Worm (Caenorhabditis elegans) whole organism, late embryonic: ENCODE measurements around the gene C05C12.6.

Experiments
- C08G9.2 ChIP-seq: sonication (generic microtip); optimal IDR thresholded peaks from 2 replicates; lab custom pipeline; 2016; ENCODE audit warnings: mild to moderate bottlenecking, missing genetic modification characterization, moderate library complexity, missing compliant biosample characterization
- C38D4.7 ChIP-seq: fragments of 200-800 bp; sonication (Bioruptor generic); optimal IDR thresholded peaks from 2 replicates; lab custom pipeline; 2018; ENCODE audit warnings: mild to moderate bottlenecking, missing genetic modification characterization, moderate library complexity, missing compliant biosample characterization
- F13H6.1 ChIP-seq: sonication (generic microtip); optimal IDR thresholded peaks from 2 replicates; lab custom pipeline; 2016; ENCODE audit warnings: missing genetic modification characterization, missing compliant biosample characterization
- K02D7.2 ChIP-seq: sonication (generic microtip); optimal IDR thresholded peaks from 2 replicates; lab custom pipeline; 2017; ENCODE audit warnings: mild to moderate bottlenecking, missing genetic modification characterization, missing compliant biosample characterization
- T23F11.4 ChIP-seq: fragments of 200-800 bp; sonication (Bioruptor generic); optimal IDR thresholded peaks from 2 replicates; lab custom pipeline; 2018; ENCODE audit warnings: mild to moderate bottlenecking, missing genetic modification characterization, missing compliant biosample characterization
- ahr-1 ChIP-seq: sonication (generic microtip); optimal IDR thresholded peaks from 2 replicates; lab custom pipeline; 2016; ENCODE audit warnings: missing genetic modification characterization, missing compliant biosample characterization
- ama-1 ChIP-seq: fragments of 150-350 bp; optimal IDR thresholded peaks from 2 replicates; lab custom pipeline; 2014
- ceh-14 ChIP-seq: sonication (generic microtip); optimal IDR thresholded peaks from 2 replicates; lab custom pipeline; 2016; ENCODE audit warnings: missing genotype, missing genetic modification characterization, missing compliant biosample characterization
- ceh-18 ChIP-seq: sonication (generic microtip); optimal IDR thresholded peaks from 2 replicates; lab custom pipeline; 2016; ENCODE audit warnings: missing genetic modification characterization, missing compliant biosample characterization
- ceh-19 ChIP-seq: fragments of 200-800 bp; sonication (Bioruptor generic); optimal IDR thresholded peaks from 2 replicates; lab custom pipeline; 2018; ENCODE audit warnings: mild to moderate bottlenecking, missing genetic modification characterization, missing compliant biosample characterization
- ceh-22 ChIP-seq: sonication (generic microtip); optimal IDR thresholded peaks from 2 replicates; lab custom pipeline; 2017; ENCODE audit warnings: missing biosample characterization, missing genetic modification characterization
- ceh-24 ChIP-seq: sonication (generic microtip); optimal IDR thresholded peaks from 2 replicates; lab custom pipeline; 2016; ENCODE audit warnings: mild to moderate bottlenecking, missing genetic modification characterization, missing compliant biosample characterization
- ceh-31 ChIP-seq: sonication (generic microtip); optimal IDR thresholded peaks from 2 replicates; lab custom pipeline; 2016; ENCODE audit warnings: missing genetic modification characterization, missing compliant biosample characterization
- ceh-48 ChIP-seq: sonication (generic microtip); optimal IDR thresholded peaks from 2 replicates; lab custom pipeline; 2016; ENCODE audit warnings: missing genetic modification characterization, inconsistent platforms, missing compliant biosample characterization
- che-1 ChIP-seq: sonication (generic microtip); optimal IDR thresholded peaks from 2 replicates; lab custom pipeline; 2016; ENCODE audit warnings: mild to moderate bottlenecking, missing genetic modification characterization, missing compliant biosample characterization
- dve-1 ChIP-seq: sonication (generic microtip); optimal IDR thresholded peaks from 2 replicates; lab custom pipeline; 2017; ENCODE audit warnings: antibody characterized with exemption, mild to moderate bottlenecking, missing genetic modification characterization, missing compliant biosample characterization
- elt-2 ChIP-seq: sonication (generic microtip); optimal IDR thresholded peaks from 2 replicates; lab custom pipeline; 2016; ENCODE audit warnings: missing genetic modification reagents, missing genetic modification characterization, missing compliant biosample characterization
- eyg-1 ChIP-seq: sonication (generic microtip); optimal IDR thresholded peaks from 2 replicates; lab custom pipeline; 2016; ENCODE audit warnings: missing genotype, missing genetic modification characterization, missing compliant biosample characterization
- fax-1 ChIP-seq: sonication (generic microtip); optimal IDR thresholded peaks from 2 replicates; lab custom pipeline; 2016; ENCODE audit warnings: missing genotype, missing genetic modification characterization, missing compliant biosample characterization
- fkh-10 ChIP-seq: fragments of 150-350 bp; optimal IDR thresholded peaks from 2 replicates; lab custom pipeline; 2014; ENCODE audit warnings: missing biosample characterization, missing genetic modification reagents, missing genetic modification characterization
- gmeb-2 ChIP-seq: sonication (generic microtip); optimal IDR thresholded peaks from 2 replicates; lab custom pipeline; 2016; ENCODE audit warnings: missing genetic modification characterization, inconsistent platforms, missing compliant biosample characterization
- hlh-13 ChIP-seq: fragments of 200-800 bp; sonication (Bioruptor generic); optimal IDR thresholded peaks from 2 replicates; lab custom pipeline; 2018; ENCODE audit warnings: mild to moderate bottlenecking, missing genetic modification characterization, missing compliant biosample characterization
- hlh-15 ChIP-seq: sonication (generic microtip); optimal IDR thresholded peaks from 2 replicates; lab custom pipeline; 2016; ENCODE audit warnings: missing genetic modification characterization, missing compliant biosample characterization
- hlh-6 ChIP-seq: sonication (generic microtip); optimal IDR thresholded peaks from 2 replicates; lab custom pipeline; 2016; ENCODE audit warnings: missing genotype, missing genetic modification characterization, missing compliant biosample characterization
- lin-11 ChIP-seq: fragments of 200-800 bp; sonication (Bioruptor generic); optimal IDR thresholded peaks from 2 replicates; lab custom pipeline; 2018; ENCODE audit warnings: mild to moderate bottlenecking, missing genetic modification characterization, missing compliant biosample characterization
- nhr-11 ChIP-seq: fragments of 150-350 bp; optimal IDR thresholded peaks from 2 replicates; lab custom pipeline; 2014; ENCODE audit warnings: missing biosample characterization, missing genetic modification characterization
- nhr-232 ChIP-seq: sonication (generic microtip); optimal IDR thresholded peaks from 2 replicates; lab custom pipeline; 2016; ENCODE audit warnings: missing genetic modification characterization, missing compliant biosample characterization
- odd-2 ChIP-seq: sonication (generic microtip); optimal IDR thresholded peaks from 2 replicates; lab custom pipeline; 2017; ENCODE audit warnings: antibody characterized with exemption, mild to moderate bottlenecking, missing genetic modification characterization, missing compliant biosample characterization
- pag-3 ChIP-seq: sonication (generic microtip); optimal IDR thresholded peaks from 2 replicates; lab custom pipeline; 2016; ENCODE audit warnings: missing compliant biosample characterization, missing genetic modification characterization, borderline replicate concordance
- pax-1 ChIP-seq: fragments of 150-350 bp; optimal IDR thresholded peaks from 2 replicates; lab custom pipeline; 2014; ENCODE audit warnings: missing biosample characterization, missing genetic modification characterization
- pha-2 ChIP-seq: sonication (generic microtip); optimal IDR thresholded peaks from 2 replicates; lab custom pipeline; 2017; ENCODE audit warnings: mild to moderate bottlenecking, missing genetic modification characterization, missing compliant biosample characterization
- pha-4 ChIP-seq: fragments of 150-350 bp; optimal IDR thresholded peaks from 2 replicates; lab custom pipeline; 2018; ENCODE audit warnings: missing biosample characterization, missing genetic modification reagents, missing genetic modification characterization
- pqm-1 ChIP-seq: sonication (generic microtip); optimal IDR thresholded peaks from 2 replicates; lab custom pipeline; 2016; ENCODE audit warnings: missing genetic modification characterization, missing compliant biosample characterization
- rnt-1 ChIP-seq: sonication (generic microtip); optimal IDR thresholded peaks from 2 replicates; lab custom pipeline; 2016; ENCODE audit warnings: missing genetic modification characterization, missing compliant biosample characterization
- sox-2 ChIP-seq: fragments of 200-800 bp; sonication (Bioruptor generic); IDR thresholded peaks from 2 replicates; pipeline ENCODE4 v1.3.6; 2022; ENCODE audit warnings: missing genetic modification reagents, missing genetic modification characterization, missing compliant biosample characterization
- tbx-2 ChIP-seq: sonication (generic microtip); optimal IDR thresholded peaks from 2 replicates; lab custom pipeline; 2016; ENCODE audit warnings: missing genetic modification characterization, missing compliant biosample characterization
- tbx-7 ChIP-seq: sonication (generic microtip); optimal IDR thresholded peaks from 2 replicates; lab custom pipeline; 2016; ENCODE audit warnings: missing genotype, missing genetic modification characterization, missing compliant biosample characterization
- ttx-3 ChIP-seq: sonication (generic microtip); optimal IDR thresholded peaks from 2 replicates; lab custom pipeline; 2016; ENCODE audit warnings: missing genetic modification reagents, missing genetic modification characterization, missing compliant biosample characterization
- unc-3 ChIP-seq, 2 experiments: fragments of 200-800 bp in 1 of 2; sonication (Bioruptor generic) in 1 of 2; sonication (generic microtip) in 1 of 2; conservative IDR thresholded peaks in 1 of 2; optimal IDR thresholded peaks in 1 of 2; 2 replicates each; pipeline versions ENCODE4 v1.3.6 to Lab custom; 2016 to 2022; ENCODE audit warnings: missing compliant biosample characterization in 2 of 2, missing genetic modification characterization in 2 of 2, missing genetic modification reagents in 1 of 2
- unc-42 ChIP-seq: sonication (generic microtip); optimal IDR thresholded peaks from 2 replicates; lab custom pipeline; 2016; ENCODE audit warnings: missing genotype, missing genetic modification characterization, missing compliant biosample characterization
- unc-55 ChIP-seq: sonication (generic microtip); optimal IDR thresholded peaks from 2 replicates; lab custom pipeline; 2017; ENCODE audit warnings: missing biosample characterization, missing genetic modification reagents, missing genetic modification characterization

C05C12.6 gene

ce11 chrIV:11226545-11226944, 14.7 kb downstream of the C05C12.6 start:
- TF ChIP-seq ceh-19 (GFP tag; lab: Kevin White, UChicago), result no peak
- TF ChIP-seq K02D7.2 (tag; lab: Kevin White, UChicago), result no peak
- TF ChIP-seq T23F11.4 (GFP tag; lab: Kevin White, UChicago), result no peak
- no peak for TF ChIP-seq ceh-14 (tag; lab: Kevin White, UChicago)
- TF ChIP-seq hlh-6 (tag; lab: Kevin White, UChicago), result no peak
- no peak for TF ChIP-seq nhr-232 (tag; lab: Kevin White, UChicago)
- no peak for TF ChIP-seq hlh-13 (GFP tag; lab: Kevin White, UChicago)
- no peak for TF ChIP-seq pqm-1 (tag; lab: Kevin White, UChicago)
- no peak for TF ChIP-seq gmeb-2
- TF ChIP-seq ceh-24 (tag; lab: Kevin White, UChicago), result no peak
- TF ChIP-seq C08G9.2 (tag; lab: Kevin White, UChicago), result no peak
- no peak for TF ChIP-seq dve-1 (tag; lab: Kevin White, UChicago)
- no peak for TF ChIP-seq fax-1 (tag; lab: Kevin White, UChicago)
- no peak for TF ChIP-seq ama-1
- no peak for TF ChIP-seq hlh-15 (tag; lab: Kevin White, UChicago)

ce11 chrIV:11225206-11225605, 16.1 kb downstream of the C05C12.6 start, which contains the start of gene col-125:
Gene col-125 (plus strand): TSS chrIV:11225506.
- TF ChIP-seq tbx-2 (no peak), F13H6.1 (tag; lab: Kevin White, UChicago) (no peak), odd-2 (tag; lab: Kevin White, UChicago) (no peak), rnt-1 (tag; lab: Kevin White, UChicago) (no peak), lin-11 (tag; lab: Kevin White, UChicago) (no peak), fkh-10 (GFP tag; lab: Kevin White, UChicago) (no peak), ahr-1 (no peak), unc-55 (GFP tag; lab: Kevin White, UChicago) (no peak), ceh-48 (tag; lab: Kevin White, UChicago) (no peak), ceh-19 (GFP tag; lab: Kevin White, UChicago) (no peak), ceh-24 (tag; lab: Kevin White, UChicago) (no peak), unc-3 (GFP tag; conservative IDR thresholded peaks at IDR 0.05; lab: Robert Waterston, UW) (no peak), unc-3 (tag; optimal IDR thresholded peaks at IDR 0.05; lab: Kevin White, UChicago) (no peak)

ce11 chrIV:11223878-11224277, 17.4 kb downstream of the C05C12.6 start, which contains the start of gene C29F4.3:
Gene C29F4.3 (minus strand): TSS chrIV:11223978.
- no peak for TF ChIP-seq eyg-1
- TF ChIP-seq unc-42 (tag; lab: Kevin White, UChicago), result no peak
- TF ChIP-seq C08G9.2 (tag; lab: Kevin White, UChicago), result no peak
- no peak for TF ChIP-seq K02D7.2 (tag; lab: Kevin White, UChicago)
- no peak for TF ChIP-seq odd-2 (tag; lab: Kevin White, UChicago)
- no peak for TF ChIP-seq lin-11 (tag; lab: Kevin White, UChicago)
- TF ChIP-seq ceh-18 (tag; lab: Kevin White, UChicago), result no peak
- TF ChIP-seq hlh-6 (tag; lab: Kevin White, UChicago), result no peak

- no peak for TF ChIP-seq ceh-31
- no peak for TF ChIP-seq che-1
- no peak for TF ChIP-seq ceh-19 (GFP tag; lab: Kevin White, UChicago)
- TF ChIP-seq nhr-11 (tag; lab: Kevin White, UChicago), result no peak
- no peak for TF ChIP-seq nhr-232 (tag; lab: Kevin White, UChicago)
- TF ChIP-seq tbx-7 (tag; lab: Kevin White, UChicago), result no peak
- TF ChIP-seq ceh-22 (tag; lab: Kevin White, UChicago), result no peak
- no peak for TF ChIP-seq elt-2
- TF ChIP-seq ttx-3 (tag; lab: Kevin White, UChicago), result no peak
- TF ChIP-seq pha-4, result no peak
- no peak for TF ChIP-seq pha-2 (tag; lab: Kevin White, UChicago)
- no peak for TF ChIP-seq pag-3 (tag; lab: Kevin White, UChicago)
- no peak for TF ChIP-seq sox-2 (GFP tag; lab: Robert Waterston, UW)
- no peak for TF ChIP-seq C38D4.7 (GFP tag; lab: Kevin White, UChicago)
- TF ChIP-seq unc-42 (tag; lab: Kevin White, UChicago), result no peak
- TF ChIP-seq pax-1 (tag; lab: Kevin White, UChicago), result no peak
Observed at ce11 chrIV:11218037-11218436, 23.2 kb downstream of the C05C12.6 start, which contains the start of gene zip-6. Gene zip-6 (minus strand): TSS chrIV:11218137.
